Fruit fly (Drosophila melanogaster) whole organism, adult: ENCODE measurements around the gene Aps.

ENCODE experiments used
- CG11617 ChIP-seq: fragments of 200-800 bp; sonication (Bioruptor generic); optimal IDR thresholded peaks from 2 replicates; lab custom pipeline; 2017; ENCODE audit warnings: mild to moderate bottlenecking, missing biosample characterization, missing genetic modification reagents, missing genetic modification characterization
- CG1620 ChIP-seq: fragments of 200-800 bp; sonication (Bioruptor generic); optimal IDR thresholded peaks from 2 replicates; lab custom pipeline; 2016; ENCODE audit warnings: missing biosample characterization, missing genetic modification characterization
- CG33017 ChIP-seq: fragments of 200-800 bp; sonication (Bioruptor generic); optimal IDR thresholded peaks from 2 replicates; lab custom pipeline; 2018; ENCODE audit warnings: missing biosample characterization, mild to moderate bottlenecking, missing genetic modification characterization, moderate library complexity
- CG5204 ChIP-seq: fragments of 200-800 bp; sonication (Bioruptor generic); optimal IDR thresholded peaks from 2 replicates; lab custom pipeline; 2016; ENCODE audit warnings: missing biosample characterization, missing genetic modification characterization
- CG7045 ChIP-seq: fragments of 200-800 bp; sonication (Bioruptor generic); optimal IDR thresholded peaks from 2 replicates; lab custom pipeline; 2017; ENCODE audit warnings: missing biosample characterization, mild to moderate bottlenecking, missing genetic modification characterization
- Clk ChIP-seq: fragments of 200-800 bp; sonication (Bioruptor generic); optimal IDR thresholded peaks from 2 replicates; lab custom pipeline; 2017; ENCODE audit warnings: missing biosample characterization, missing genetic modification characterization
- Crg-1 ChIP-seq: fragments of 200-800 bp; sonication (Bioruptor generic); optimal IDR thresholded peaks from 2 replicates; lab custom pipeline; 2016; ENCODE audit warnings: missing biosample characterization, missing genetic modification characterization
- Mnt ChIP-seq: fragments of 200-800 bp; sonication (Bioruptor generic); optimal IDR thresholded peaks from 2 replicates; lab custom pipeline; 2016; ENCODE audit warnings: missing biosample characterization, mild to moderate bottlenecking, missing genetic modification characterization
- cic ChIP-seq: fragments of 200-800 bp; sonication (Bioruptor generic); optimal IDR thresholded peaks from 2 replicates; lab custom pipeline; 2017; ENCODE audit warnings: missing biosample characterization, mild to moderate bottlenecking, missing genetic modification characterization, moderate library complexity
- cnc ChIP-seq, 2 experiments: fragments of >200 bp; optimal IDR thresholded peaks; 2 replicates each; lab custom pipeline; 2017
- pad ChIP-seq: fragments of 200-800 bp; sonication (Bioruptor generic); optimal IDR thresholded peaks from 3 replicates; lab custom pipeline; 2017; ENCODE audit warnings: missing biosample characterization, missing genetic modification characterization, mild to moderate bottlenecking, moderate library complexity, missing genetic modification reagents

DNA sequence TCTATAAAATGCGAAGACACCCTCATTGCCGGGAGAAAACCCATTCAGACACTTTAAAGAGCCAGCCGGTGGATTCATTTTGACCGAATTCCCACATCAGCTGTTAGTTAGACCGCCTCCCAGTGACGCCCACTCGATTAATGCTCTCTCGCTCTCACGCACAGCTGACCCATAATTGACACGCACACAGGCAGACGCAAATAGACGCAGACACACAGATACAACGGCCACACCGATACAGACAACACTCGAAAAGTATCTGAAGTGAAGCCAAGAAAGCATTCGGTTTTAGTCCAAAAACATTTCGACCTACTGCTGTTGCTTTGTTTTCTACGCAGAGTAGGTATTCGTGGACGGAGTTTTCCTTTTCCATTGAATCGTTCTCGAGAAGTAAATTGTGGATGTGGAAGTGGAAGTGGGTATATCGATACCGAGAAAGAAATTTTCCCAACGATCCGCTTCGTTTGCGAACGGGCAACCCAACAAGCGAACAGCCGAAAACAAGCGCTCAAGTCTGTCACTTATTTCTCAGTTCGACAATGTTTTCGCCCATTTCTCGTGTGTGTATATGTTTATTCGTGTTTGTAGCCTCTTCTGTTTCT, 38.8 kb downstream of the Aps start:
- TF ChIP-seq cnc (optimal IDR thresholded peaks at IDR 0.05; lab: Kevin White, UChicago): no peak
- no peak for TF ChIP-seq CG1620 (GFP tag; lab: Kevin White, UChicago)
- no peak for TF ChIP-seq Clk (GFP tag; lab: Kevin White, UChicago)
- TF ChIP-seq cic (GFP tag; lab: Kevin White, UChicago): no peak
- no peak for TF ChIP-seq Crg-1 (GFP tag; lab: Kevin White, UChicago)
- no peak for TF ChIP-seq CG5204 (GFP tag; lab: Kevin White, UChicago)
- TF ChIP-seq pad (GFP tag; lab: Kevin White, UChicago): no peak
- no peak for TF ChIP-seq CG7045 (GFP tag; lab: Kevin White, UChicago)
- no peak for TF ChIP-seq Mnt (GFP tag; lab: Kevin White, UChicago)
- TF ChIP-seq CG11617 (GFP tag; lab: Kevin White, UChicago): no peak
- TF ChIP-seq CG33017 (tag; lab: Kevin White, UChicago): no peak
